Fruit fly (Drosophila melanogaster): Measurements from ENCODE around the gene CG15478.

CG15478 gene

dm6 chrX:7705175-7706097 lies 12.3 kb downstream of the CG15478 start (continued):
- TF ChIP-seq CG10959 (GFP tag; IDR thresholded peaks at IDR 0.05) (peak; percentile 66; the same call in 1 of the 2 replicates), Hsf (GFP tag; optimal IDR thresholded peaks at IDR 0.05) (peak; percentile 90), nmo (GFP tag; optimal IDR thresholded peaks at IDR 0.05) (peak; percentile 98), CG2120 (GFP tag; optimal IDR thresholded peaks at IDR 0.05) (peak; percentile 94), Chrac-16 (GFP tag; optimal IDR thresholded peaks at IDR 0.05) (peak; percentile 93), CG11560 (tag; IDR thresholded peaks at IDR 0.05) (peak; percentile 73; the same call in 2 of the 3 replicates), CG12236 (GFP tag; optimal IDR thresholded peaks at IDR 0.05) (no peak), Ssrp (tag; optimal IDR thresholded peaks at IDR 0.05) (peak; percentile 95), dimm (GFP tag; IDR thresholded peaks at IDR 0.05) (no peak), dpn (GFP tag; optimal IDR thresholded peaks at IDR 0.05) (peak; percentile 87 to 93), bigmax (GFP tag; optimal IDR thresholded peaks at IDR 0.05) (no peak), MBD-R2 (GFP tag; IDR thresholded peaks at IDR 0.05) (peak; percentile 53), dan (GFP tag; IDR thresholded peaks at IDR 0.05) (peak; percentile 54; the same call in 1 of the 2 replicates), Drgx (GFP tag; IDR thresholded peaks at IDR 0.05) (peak; percentile 79), insv (GFP tag; optimal IDR thresholded peaks at IDR 0.05) (no peak), Fer3 (tag; optimal IDR thresholded peaks at IDR 0.05) (peak; percentile 91), ranshi (GFP tag; IDR thresholded peaks at IDR 0.05) (peak; percentile 84), tx (GFP tag; optimal IDR thresholded peaks at IDR 0.05) (peak; percentile 72), Nf-YB (GFP tag; optimal IDR thresholded peaks at IDR 0.05) (peak; percentile 85), Dip2 (GFP tag; IDR thresholded peaks at IDR 0.05) (no peak), CG13296 (GFP tag; optimal IDR thresholded peaks at IDR 0.05) (peak; percentile 95), CG11247 (GFP tag; IDR thresholded peaks at IDR 0.05) (peak; percentile 69; the same call in 1 of the 2 replicates), CG8478 (optimal IDR thresholded peaks at IDR 0.05) (no peak), Hr3 (GFP tag; optimal IDR thresholded peaks at IDR 0.05) (peak; percentile 92), gro (GFP tag; optimal IDR thresholded peaks at IDR 0.05) (peak; percentile 42), CG30431 (GFP tag; optimal IDR thresholded peaks at IDR 0.05) (peak; percentile 90), lola (GFP tag; optimal IDR thresholded peaks at IDR 0.05) (peak in 1 of 3 experiments; percentile 94), Hr39 (optimal IDR thresholded peaks at IDR 0.05) (no peak), CG4707 (GFP tag; optimal IDR thresholded peaks at IDR 0.05) (peak; percentile 89), luna (GFP tag; optimal IDR thresholded peaks at IDR 0.05) (no peak), CG11093 (GFP tag; IDR thresholded peaks at IDR 0.05) (peak; percentile 78; the same call in 2 of the 3 replicates), CG7786 (GFP tag; optimal IDR thresholded peaks at IDR 0.05) (peak; percentile 80), HLHmδ (GFP tag; optimal IDR thresholded peaks at IDR 0.05) (peak; percentile 32), CG13624 (GFP tag; optimal IDR thresholded peaks at IDR 0.05) (peak; percentile 75), Six4 (GFP tag; optimal IDR thresholded peaks at IDR 0.05) (peak; percentile 89), CG1792 (GFP tag; optimal IDR thresholded peaks at IDR 0.05) (peak; percentile 54), CG15269 (tag; optimal IDR thresholded peaks at IDR 0.05) (peak; percentile 95), CG1647 (GFP tag; optimal IDR thresholded peaks at IDR 0.05) (peak; percentile 81), CG4730 (GFP tag; IDR thresholded peaks at IDR 0.05) (peak; percentile 76), Xbp1 (GFP tag; optimal IDR thresholded peaks at IDR 0.05) (peak; percentile 93), ac (GFP tag; optimal IDR thresholded peaks at IDR 0.05) (peak; percentile 78), cg (GFP tag; optimal IDR thresholded peaks at IDR 0.05) (peak; percentile 56), CG11695 (GFP tag; IDR thresholded peaks at IDR 0.05) (peak; percentile 95), CG33213 (GFP tag; optimal IDR thresholded peaks at IDR 0.05) (peak; percentile 26), p53 (GFP tag; optimal IDR thresholded peaks at IDR 0.05) (no peak), Scr (GFP tag; IDR thresholded peaks at IDR 0.05; ENCODE audit: partially characterized antibody) (no peak), Adf1 (GFP tag; IDR thresholded peaks at IDR 0.05) (peak; percentile 2; the same call in 1 of the 2 replicates), CG15696 (tag; optimal IDR thresholded peaks at IDR 0.05) (peak; percentile 87), sima (GFP tag; optimal IDR thresholded peaks at IDR 0.05) (no peak), CG30020 (tag; optimal IDR thresholded peaks at IDR 0.05) (peak; percentile 73)

Measured in whole organism, embryonic.